Worm (Caenorhabditis elegans) whole organism, L4/young adult: Measurements from ENCODE around the gene C30G7.4.

Experiments
- dao-5 ChIP-seq: sonication (generic microtip); optimal IDR thresholded peaks from 2 replicates; lab custom pipeline; 2016; ENCODE audit warnings: missing genotype, missing genetic modification characterization, moderate library complexity, missing compliant biosample characterization
- him-1 ChIP-seq: sonication (generic microtip); optimal IDR thresholded peaks from 2 replicates; lab custom pipeline; 2016; ENCODE audit warnings: missing genotype, missing genetic modification reagents, missing genetic modification characterization, missing compliant biosample characterization

DNA sequence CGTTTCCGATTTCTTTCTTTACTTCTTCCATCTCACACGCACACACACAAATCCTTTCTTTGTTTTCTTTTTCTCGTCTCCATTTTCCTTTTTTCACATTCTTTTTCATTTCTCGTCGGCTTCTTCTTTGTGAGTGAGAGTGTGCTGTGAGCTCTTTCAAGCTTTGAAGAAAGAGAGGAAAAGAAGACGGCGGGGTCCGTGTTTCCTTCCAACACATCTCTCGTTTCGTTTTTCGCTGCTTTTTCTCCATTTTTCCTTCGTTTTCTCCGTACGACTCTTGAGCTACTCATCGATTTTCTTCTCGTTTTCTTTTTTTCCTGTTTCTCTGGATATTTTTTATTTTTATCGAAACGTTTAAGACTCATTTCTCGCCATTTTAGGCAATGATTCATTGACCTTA lies 16.8 kb downstream of the C30G7.4 start:
- TF ChIP-seq him-1 (tag; lab: Kevin White, UChicago) (peak; percentile 69), dao-5 (tag; lab: Kevin White, UChicago) (no peak)
